Fruit fly (Drosophila melanogaster): ENCODE results near the gene CG7565.

The CG7565 gene

DNA sequence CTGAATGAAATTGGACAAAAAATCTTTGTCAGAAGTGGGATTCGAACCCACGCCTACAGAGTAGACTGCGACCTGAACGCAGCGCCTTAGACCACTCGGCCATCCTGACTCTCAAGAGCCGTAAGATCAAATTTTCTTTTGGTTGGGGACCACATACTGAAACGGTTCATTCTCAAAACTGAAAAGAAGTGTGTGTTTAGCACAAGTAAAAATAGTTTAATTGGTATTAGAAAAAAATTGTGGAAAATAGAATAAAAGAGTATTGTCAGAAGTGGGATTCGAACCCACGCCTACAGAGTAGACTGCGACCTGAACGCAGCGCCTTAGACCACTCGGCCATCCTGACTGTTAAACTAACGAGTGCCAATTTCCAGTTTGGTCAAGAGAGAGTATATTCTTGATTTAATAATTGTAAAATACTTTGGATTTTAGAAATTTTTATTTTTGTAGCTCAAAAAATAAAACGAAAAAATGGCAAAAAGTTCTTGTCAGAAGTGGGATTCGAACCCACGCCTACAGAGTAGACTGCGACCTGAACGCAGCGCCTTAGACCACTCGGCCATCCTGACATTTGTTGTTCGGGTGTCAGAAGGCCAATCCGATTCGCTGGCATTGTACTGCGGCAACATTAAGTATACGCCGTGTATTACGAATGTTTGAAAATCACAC, 31.3 kb downstream of the CG7565 start:
- peak; percentile 16; the same call in 1 of the 2 replicates for TF ChIP-seq CG12605 (GFP tag; IDR thresholded peaks at IDR 0.05)
- TF ChIP-seq Ets98B (GFP tag; IDR thresholded peaks at IDR 0.05) = 0 out of 2 replicates have a peak, but pooled peaks have one; percentile 35
- TF ChIP-seq CG32121 (GFP tag; IDR thresholded peaks at IDR 0.05) = 0 out of 2 replicates have a peak, but pooled peaks have one; percentile 25

DNA sequence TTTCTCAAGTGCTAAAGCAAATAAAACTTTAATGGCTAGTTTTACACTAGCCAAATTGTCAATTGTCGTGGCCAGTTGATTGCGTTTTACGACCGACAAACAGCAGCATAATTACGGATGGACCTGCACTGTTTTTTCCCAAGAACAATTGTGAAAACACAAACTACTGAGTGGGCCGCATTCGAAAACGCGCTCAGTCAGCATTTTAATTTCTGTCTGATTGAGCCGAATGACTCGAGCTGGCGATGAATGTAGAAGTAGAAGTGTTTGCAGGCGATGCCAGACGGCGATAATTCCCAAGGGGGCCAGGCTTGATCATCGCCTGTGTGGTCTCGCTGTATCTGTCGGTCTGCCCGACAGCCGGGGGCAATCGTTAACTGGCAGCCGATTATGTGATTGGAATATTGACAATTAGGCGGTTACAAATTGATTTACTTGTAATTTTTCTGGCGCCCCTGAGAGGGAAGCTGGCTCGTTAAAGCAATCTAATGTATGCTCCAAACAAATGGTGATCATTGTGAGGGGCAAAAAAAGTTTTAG, 31.9 kb downstream of the CG7565 start:
- TF ChIP-seq CG17806 (tag; optimal IDR thresholded peaks at IDR 0.05) (no peak), CG32121 (GFP tag; IDR thresholded peaks at IDR 0.05) (no peak), rn (GFP tag; IDR thresholded peaks at IDR 0.05) (no peak), Ets98B (GFP tag; IDR thresholded peaks at IDR 0.05) (no peak), CG12605 (GFP tag; IDR thresholded peaks at IDR 0.05) (no peak), CG8159 (tag; optimal IDR thresholded peaks at IDR 0.05) (no peak), fd96Ca (GFP tag; IDR thresholded peaks at IDR 0.05) (no peak), Snoo (tag; optimal IDR thresholded peaks at IDR 0.05) (no peak), gl (tag; optimal IDR thresholded peaks at IDR 0.05) (no peak), Pif1A (GFP tag; optimal IDR thresholded peaks at IDR 0.05) (no peak), CG4496 (GFP tag; IDR thresholded peaks at IDR 0.05) (no peak), CG34367 (tag; optimal IDR thresholded peaks at IDR 0.05) (no peak), CG14655 (GFP tag; optimal IDR thresholded peaks at IDR 0.05) (no peak), CG9948 (tag; optimal IDR thresholded peaks at IDR 0.05) (no peak), EcR (GFP tag; optimal IDR thresholded peaks at IDR 0.05) (no peak), D1 (tag; optimal IDR thresholded peaks at IDR 0.05) (no peak)

DNA sequence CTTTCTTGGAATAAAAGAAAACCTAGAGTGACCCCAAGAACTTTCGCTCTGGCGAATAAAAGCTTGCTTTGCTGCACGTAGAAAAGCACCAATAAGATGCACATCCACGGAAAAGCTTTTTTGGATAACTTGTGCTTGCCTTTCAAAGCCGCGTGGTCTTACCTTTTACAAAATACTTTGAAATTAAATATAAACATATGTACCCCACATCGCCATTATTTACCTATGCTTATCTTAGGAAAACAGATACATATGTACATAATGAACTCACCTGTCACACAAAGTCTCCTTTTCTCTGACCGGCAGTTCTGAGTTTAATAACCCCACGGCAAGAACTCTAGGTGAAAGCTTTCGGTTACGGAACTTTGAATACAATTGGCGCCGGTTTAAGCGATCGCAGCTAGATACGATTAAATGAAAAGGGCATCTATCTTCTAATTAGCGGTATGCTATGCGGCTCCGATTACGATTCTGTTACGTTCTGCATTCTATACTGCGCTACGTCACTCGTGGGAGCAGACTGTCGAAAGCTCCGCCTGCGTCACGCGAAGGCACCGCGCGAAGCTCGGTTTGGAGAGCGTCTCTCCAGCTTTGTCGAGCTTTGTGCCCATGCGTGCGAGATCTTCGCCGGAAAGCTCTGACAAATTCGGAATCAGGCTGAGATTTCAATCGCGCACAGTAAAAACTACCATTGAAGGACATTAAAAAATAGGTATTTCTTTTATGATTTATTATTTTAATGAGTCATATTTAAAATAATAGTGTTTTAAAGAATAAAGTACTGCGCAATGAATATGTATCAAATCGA, 33.2 kb downstream of the CG7565 start, which contains the start of gene bip1:
Gene bip1 (minus strand): TSS at position 524 of the 808 bp plus-strand sequence.
- peak; percentile 45; the same call in 1 of the 2 replicates for TF ChIP-seq CG12605 (GFP tag; IDR thresholded peaks at IDR 0.05)
- no peak for TF ChIP-seq CG15710 (tag; optimal IDR thresholded peaks at IDR 0.05)
- peak; percentile 92 for TF ChIP-seq EcR (GFP tag; optimal IDR thresholded peaks at IDR 0.05)
- no peak for TF ChIP-seq CG13204 (GFP tag; optimal IDR thresholded peaks at IDR 0.05)
- no peak; the same call in 1 of the 2 replicates for TF ChIP-seq Ets98B (GFP tag; IDR thresholded peaks at IDR 0.05)
- TF ChIP-seq rn (GFP tag; IDR thresholded peaks at IDR 0.05) = no peak
- no peak for TF ChIP-seq Pif1A (GFP tag; optimal IDR thresholded peaks at IDR 0.05)
- peak; percentile 58; the same call in 1 of the 3 replicates for TF ChIP-seq CG4496 (GFP tag; IDR thresholded peaks at IDR 0.05)
- no peak for TF ChIP-seq Snoo (tag; optimal IDR thresholded peaks at IDR 0.05)
- TF ChIP-seq CG10348 (GFP tag; IDR thresholded peaks at IDR 0.05) = no peak
- TF ChIP-seq CG32121 (GFP tag; IDR thresholded peaks at IDR 0.05) = peak; percentile 26; the same call in 1 of the 2 replicates
- TF ChIP-seq CG17806 (tag; optimal IDR thresholded peaks at IDR 0.05) = peak; percentile 36
- TF ChIP-seq CG34367 (tag; optimal IDR thresholded peaks at IDR 0.05) = no peak
- TF ChIP-seq CG8159 (tag; optimal IDR thresholded peaks at IDR 0.05) = peak; percentile 31
- peak; percentile 76 for TF ChIP-seq D1 (tag; optimal IDR thresholded peaks at IDR 0.05)
- no peak for TF ChIP-seq fd96Ca (GFP tag; IDR thresholded peaks at IDR 0.05)
- no peak for TF ChIP-seq CG14655 (GFP tag; optimal IDR thresholded peaks at IDR 0.05)
- no peak for TF ChIP-seq gl (tag; optimal IDR thresholded peaks at IDR 0.05)
- TF ChIP-seq Pif1B (GFP tag; optimal IDR thresholded peaks at IDR 0.05) = no peak
- TF ChIP-seq CG8301 (tag; optimal IDR thresholded peaks at IDR 0.05) = no peak
- TF ChIP-seq CG9948 (tag; optimal IDR thresholded peaks at IDR 0.05) = no peak

DNA sequence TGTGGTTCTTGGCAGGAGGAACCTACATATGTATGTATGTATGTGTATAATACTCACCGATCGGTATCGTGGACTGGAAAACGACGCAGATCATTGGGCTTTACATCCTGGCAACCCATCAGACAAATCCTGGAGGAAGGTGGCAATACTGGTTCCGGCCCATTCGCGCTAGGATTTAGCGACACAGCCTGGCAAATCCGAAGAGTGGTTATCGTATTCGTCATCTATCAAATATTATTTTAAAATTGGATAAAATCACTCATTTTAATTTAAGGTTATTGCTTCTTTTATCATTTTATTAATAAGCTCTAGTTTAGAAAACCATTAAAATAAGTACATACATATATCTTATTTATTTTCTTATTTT, 33.8 kb downstream of the CG7565 start:
- TF ChIP-seq CG34367 (tag; optimal IDR thresholded peaks at IDR 0.05) (peak; percentile 24), rn (GFP tag; IDR thresholded peaks at IDR 0.05) (no peak), CG14655 (GFP tag; optimal IDR thresholded peaks at IDR 0.05) (no peak), CG8301 (tag; optimal IDR thresholded peaks at IDR 0.05) (no peak), gl (tag; optimal IDR thresholded peaks at IDR 0.05) (no peak), Snoo (tag; optimal IDR thresholded peaks at IDR 0.05) (no peak), CG10348 (GFP tag; IDR thresholded peaks at IDR 0.05) (no peak), CG4496 (GFP tag; IDR thresholded peaks at IDR 0.05) (no peak), CG12605 (GFP tag; IDR thresholded peaks at IDR 0.05) (no peak), CG8159 (tag; optimal IDR thresholded peaks at IDR 0.05) (peak; percentile 54), CG15710 (tag; optimal IDR thresholded peaks at IDR 0.05) (peak; percentile 51), CG9948 (tag; optimal IDR thresholded peaks at IDR 0.05) (no peak), CG13204 (GFP tag; optimal IDR thresholded peaks at IDR 0.05) (peak; percentile 9), D1 (tag; optimal IDR thresholded peaks at IDR 0.05) (no peak), EcR (GFP tag; optimal IDR thresholded peaks at IDR 0.05) (no peak), CG17806 (tag; optimal IDR thresholded peaks at IDR 0.05) (peak; percentile 49), Pif1B (GFP tag; optimal IDR thresholded peaks at IDR 0.05) (no peak)

DNA sequence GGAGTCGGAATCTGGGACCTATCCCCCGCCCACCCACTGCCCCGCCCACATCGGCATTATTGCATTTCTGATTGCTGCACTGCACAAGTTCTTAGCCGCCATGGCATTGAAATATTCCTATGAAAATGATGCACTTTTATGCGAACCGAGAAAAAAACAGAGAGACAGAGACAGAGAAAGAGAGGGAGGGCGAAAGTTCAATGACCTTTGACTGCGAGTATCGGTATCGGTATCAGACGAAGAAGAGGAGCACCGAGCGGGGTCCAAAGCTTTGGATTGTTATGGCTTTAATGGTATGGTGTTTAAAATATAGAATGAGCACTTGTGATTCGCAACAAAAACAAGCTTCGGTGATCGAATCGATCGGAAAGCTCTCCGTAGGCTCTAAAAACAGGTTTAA, 34.2 kb downstream of the CG7565 start:
- no peak for TF ChIP-seq CG32121 (GFP tag; IDR thresholded peaks at IDR 0.05)
- peak; percentile 100 for TF ChIP-seq EcR (GFP tag; optimal IDR thresholded peaks at IDR 0.05)

All from whole organism, pupa.